Worm (Caenorhabditis elegans): ENCODE data around the gene ZK546.4.

The ZK546.4 gene

DNA sequence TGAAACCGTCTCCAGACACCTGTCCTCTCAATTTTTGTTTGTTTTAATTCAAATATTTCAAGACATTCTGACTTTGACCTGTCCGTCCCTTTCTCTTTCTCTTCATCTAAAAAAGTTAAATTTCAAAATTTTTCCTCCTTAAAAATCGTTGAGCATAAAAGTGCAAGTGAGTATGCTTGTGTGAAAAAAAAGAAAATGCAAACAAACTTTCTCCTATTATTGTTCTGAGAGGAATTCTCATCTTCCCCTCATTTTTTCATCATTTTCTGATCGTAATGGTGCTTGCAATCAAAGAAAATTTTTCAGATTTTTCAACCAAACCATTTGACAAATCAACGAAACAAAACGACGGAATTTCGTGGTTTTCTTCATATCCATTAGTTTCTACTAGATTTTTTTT, 31.0 kb downstream of the ZK546.4 start, which contains the start of gene shc-2:
Gene shc-2, plus strand, starts transcription at position 301 of the 400 bp plus-strand sequence.
- no peak for TF ChIP-seq mdl-1 (tag; optimal IDR thresholded peaks at IDR 0.05)
- TF ChIP-seq unc-39 (tag; optimal IDR thresholded peaks at IDR 0.05), result no peak
- TF ChIP-seq mab-5 (tag; optimal IDR thresholded peaks at IDR 0.05), result no peak
- TF ChIP-seq blmp-1 (tag; optimal IDR thresholded peaks at IDR 0.05; ENCODE audit: insufficient read depth), result no peak
- TF ChIP-seq sem-4 (tag; optimal IDR thresholded peaks at IDR 0.05), result no peak
- no peak for TF ChIP-seq mbf-1 (tag; optimal IDR thresholded peaks at IDR 0.05)
- TF ChIP-seq nhr-11 (tag; optimal IDR thresholded peaks at IDR 0.05), result no peak
- no peak for TF ChIP-seq ceh-82 (tag; optimal IDR thresholded peaks at IDR 0.05)
- no peak for TF ChIP-seq unc-55 (GFP tag; optimal IDR thresholded peaks at IDR 0.05)
- no peak for TF ChIP-seq F13H6.1 (tag; optimal IDR thresholded peaks at IDR 0.05)
- TF ChIP-seq dmd-4 (tag; optimal IDR thresholded peaks at IDR 0.05), result no peak
- no peak for TF ChIP-seq ztf-11 (tag; optimal IDR thresholded peaks at IDR 0.05)
- TF ChIP-seq ztf-4 (tag; optimal IDR thresholded peaks at IDR 0.05), result no peak
- TF ChIP-seq egl-27 (tag; optimal IDR thresholded peaks at IDR 0.05), result no peak
- TF ChIP-seq elt-1 (tag; optimal IDR thresholded peaks at IDR 0.05), result no peak
- TF ChIP-seq R02D3.7 (tag; optimal IDR thresholded peaks at IDR 0.05), result no peak
- no peak for TF ChIP-seq nhr-25 (tag; optimal IDR thresholded peaks at IDR 0.05)
- TF ChIP-seq lin-39 (tag; optimal IDR thresholded peaks at IDR 0.05), result no peak
- TF ChIP-seq Y55F3AM.14 (GFP tag; optimal IDR thresholded peaks at IDR 0.05), result no peak
- no peak for TF ChIP-seq nhr-237 (tag; optimal IDR thresholded peaks at IDR 0.05)

DNA sequence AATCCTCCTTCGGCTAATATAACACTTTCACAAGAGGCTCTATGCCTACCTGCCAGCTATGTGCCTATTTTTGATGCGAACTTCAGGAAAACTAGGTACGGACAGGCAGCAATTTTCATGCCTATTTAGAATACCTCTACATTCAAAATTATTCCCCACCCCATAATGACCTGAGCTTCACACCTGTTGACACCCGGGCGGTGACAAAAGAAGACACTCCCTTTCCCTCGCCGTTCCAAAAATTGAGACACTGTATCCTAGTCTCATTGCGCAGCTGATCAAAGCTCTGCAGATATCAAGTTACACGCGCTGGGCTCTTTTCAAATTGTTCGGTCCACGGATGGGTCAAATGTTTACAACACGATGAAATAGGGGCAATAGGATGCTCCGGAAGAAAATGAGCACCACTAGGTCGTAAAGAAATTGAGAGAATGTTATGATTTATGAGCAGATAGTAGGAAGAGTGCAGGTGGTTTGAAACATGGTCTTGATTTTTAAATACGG, 36.7 kb downstream of the ZK546.4 start:
- no peak for TF ChIP-seq gmeb-1 (tag; optimal IDR thresholded peaks at IDR 0.05)
- no peak for TF ChIP-seq F13H6.1 (tag; optimal IDR thresholded peaks at IDR 0.05)
- no peak for TF ChIP-seq nhr-129 (tag; optimal IDR thresholded peaks at IDR 0.05)
- TF ChIP-seq lin-13 (GFP tag; optimal IDR thresholded peaks at IDR 0.05), result no peak
- no peak for TF ChIP-seq mab-5 (tag; optimal IDR thresholded peaks at IDR 0.05)
- TF ChIP-seq nhr-237 (tag; optimal IDR thresholded peaks at IDR 0.05), result no peak
- TF ChIP-seq egl-27 (tag; optimal IDR thresholded peaks at IDR 0.05), result no peak
- no peak for TF ChIP-seq Y55F3AM.14 (GFP tag; optimal IDR thresholded peaks at IDR 0.05)
- no peak for TF ChIP-seq lsy-2 (tag; optimal IDR thresholded peaks at IDR 0.05)

DNA sequence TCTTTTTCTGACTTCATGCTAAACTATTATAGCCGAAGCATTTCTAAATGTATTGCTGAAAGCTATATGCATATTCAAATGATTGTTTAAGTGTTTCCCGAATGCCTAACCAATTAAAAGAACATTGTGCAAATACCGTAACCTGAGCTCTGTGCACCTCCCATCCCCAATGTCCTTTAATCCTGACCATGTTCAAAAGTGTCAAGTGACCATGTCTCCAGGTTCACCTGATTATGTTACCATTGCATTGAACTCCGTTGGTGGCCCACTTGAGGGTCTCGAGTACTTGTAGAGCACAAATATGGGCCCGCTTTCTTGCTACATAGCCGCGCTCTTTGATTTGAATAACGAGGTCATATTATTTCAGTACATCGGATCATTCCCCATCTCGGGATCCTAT, 37.5 kb downstream of the ZK546.4 start:
- TF ChIP-seq peb-1 (tag; optimal IDR thresholded peaks at IDR 0.05) (no peak), sma-9 (GFP tag; optimal IDR thresholded peaks at IDR 0.05) (no peak), sma-9 (tag; optimal IDR thresholded peaks at IDR 0.05) (no peak), ceh-82 (tag; optimal IDR thresholded peaks at IDR 0.05) (no peak), lin-13 (GFP tag; optimal IDR thresholded peaks at IDR 0.05) (no peak), sma-3 (GFP tag; optimal IDR thresholded peaks at IDR 0.05) (no peak), aly-2 (tag; optimal IDR thresholded peaks at IDR 0.05) (no peak), nhr-12 (tag; optimal IDR thresholded peaks at IDR 0.05) (no peak), elt-1 (tag; optimal IDR thresholded peaks at IDR 0.05) (no peak)

DNA sequence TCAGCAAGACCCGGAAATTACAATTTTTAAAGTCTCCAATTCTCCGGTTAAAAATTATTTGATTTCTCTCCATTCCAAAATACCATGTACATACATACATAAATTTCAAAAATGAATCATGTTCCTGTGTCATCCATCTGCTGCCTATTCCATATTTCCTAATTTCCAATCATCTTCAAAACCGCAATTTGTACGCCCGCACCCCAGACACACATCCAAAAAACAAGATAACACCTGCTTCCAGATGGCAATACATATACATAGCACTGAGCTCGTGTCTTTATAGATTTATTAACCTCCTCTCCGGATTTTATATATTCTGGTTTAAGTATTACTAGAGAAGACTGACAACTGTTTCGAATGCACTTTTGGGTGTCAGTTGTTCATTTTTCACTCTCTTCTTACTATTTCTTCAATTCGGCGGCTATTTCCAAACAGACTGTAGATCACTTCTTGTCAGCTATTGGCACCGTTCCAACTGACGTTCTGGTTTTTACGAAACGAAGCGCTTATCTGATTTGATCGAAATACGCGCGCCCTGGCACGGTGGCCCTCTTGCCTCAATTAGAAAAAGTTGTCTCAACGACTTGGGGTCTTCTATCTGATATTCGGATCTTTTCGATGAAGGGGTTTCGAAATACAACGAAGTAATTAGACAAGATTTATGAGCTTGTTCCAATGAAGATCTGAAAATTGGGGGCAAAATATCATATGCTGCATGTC, 44.0 kb downstream of the ZK546.4 start:
- TF ChIP-seq lsy-2 (tag; optimal IDR thresholded peaks at IDR 0.05) (no peak), aly-2 (tag; optimal IDR thresholded peaks at IDR 0.05) (no peak), ceh-16 (tag; optimal IDR thresholded peaks at IDR 0.05) (peak; percentile 90), sem-4 (tag; optimal IDR thresholded peaks at IDR 0.05) (no peak), dmd-4 (tag; optimal IDR thresholded peaks at IDR 0.05) (no peak), elt-1 (tag; optimal IDR thresholded peaks at IDR 0.05) (peak; percentile 16)

ce11 chrII:4984151-4984550, 46.3 kb downstream of the ZK546.4 start:
- TF ChIP-seq alr-1 (tag; optimal IDR thresholded peaks at IDR 0.05), result no peak
- no peak for TF ChIP-seq gmeb-1 (tag; optimal IDR thresholded peaks at IDR 0.05)
- no peak for TF ChIP-seq aly-2 (tag; optimal IDR thresholded peaks at IDR 0.05)
- no peak for TF ChIP-seq mdl-1 (tag; optimal IDR thresholded peaks at IDR 0.05)
- no peak for TF ChIP-seq ceh-82 (tag; optimal IDR thresholded peaks at IDR 0.05)
- no peak for TF ChIP-seq ztf-4 (tag; optimal IDR thresholded peaks at IDR 0.05)
- TF ChIP-seq lin-39 (tag; optimal IDR thresholded peaks at IDR 0.05), result no peak
- TF ChIP-seq peb-1 (tag; optimal IDR thresholded peaks at IDR 0.05), result no peak
- TF ChIP-seq fos-1 (tag; optimal IDR thresholded peaks at IDR 0.05), result no peak
